Fruit fly (Drosophila melanogaster) whole organism, embryonic: ENCODE results near the gene fok.

Source experiments
- Ada2b ChIP-seq: fragments of 200-800 bp; sonication (Bioruptor generic); IDR thresholded peaks from 2 replicates; pipeline ENCODE4 v1.3.6; 2022; ENCODE audit warnings: missing biosample characterization, missing genetic modification characterization
- BtbVII ChIP-seq: fragments of 200-800 bp; sonication (Bioruptor generic); optimal IDR thresholded peaks from 3 replicates; lab custom pipeline; 2017; ENCODE audit warnings: missing biosample characterization, mild to moderate bottlenecking, missing genetic modification characterization
- CG10274 ChIP-seq: fragments of 200-800 bp; sonication (Bioruptor generic); optimal IDR thresholded peaks from 3 replicates; lab custom pipeline; 2017; ENCODE audit warnings: missing biosample characterization, mild to moderate bottlenecking, missing genetic modification characterization
- CG10321 ChIP-seq: fragments of 200-800 bp; sonication (Bioruptor generic); IDR thresholded peaks from 2 replicates; pipeline ENCODE4 v1.3.6; 2022; ENCODE audit warnings: missing biosample characterization, missing genetic modification characterization
- CG11398 ChIP-seq: fragments of 200-800 bp; sonication (Bioruptor generic); optimal IDR thresholded peaks from 2 replicates; lab custom pipeline; 2016; ENCODE audit warnings: missing biosample characterization, missing genetic modification characterization
- CG11695 ChIP-seq: fragments of 200-800 bp; sonication (Bioruptor generic); IDR thresholded peaks from 3 replicates; pipeline ENCODE4 v1.3.6; 2022; ENCODE audit warnings: missing biosample characterization, missing genetic modification characterization
- CG12659 ChIP-seq: fragments of 200-800 bp; sonication (Bioruptor generic); optimal IDR thresholded peaks from 3 replicates; lab custom pipeline; 2017; ENCODE audit warnings: mild to moderate bottlenecking, missing biosample characterization, missing genetic modification reagents, missing genetic modification characterization
- CG15011 ChIP-seq: fragments of 200-800 bp; sonication (Bioruptor generic); optimal IDR thresholded peaks from 3 replicates; lab custom pipeline; 2018; ENCODE audit warnings: missing biosample characterization, mild to moderate bottlenecking, missing genetic modification characterization
- CG15514 ChIP-seq: fragments of 200-800 bp; sonication (Bioruptor generic); optimal IDR thresholded peaks from 3 replicates; lab custom pipeline; 2017; ENCODE audit warnings: missing biosample characterization, missing genetic modification characterization, mild to moderate bottlenecking, moderate library complexity, missing genetic modification reagents
- CG17829 ChIP-seq: fragments of 200-800 bp; optimal IDR thresholded peaks from 2 replicates; lab custom pipeline; 2019; ENCODE audit warnings: missing biosample characterization, mild to moderate bottlenecking, missing genetic modification characterization, moderate library complexity
- CG18476 ChIP-seq: fragments of 200-800 bp; sonication (Bioruptor generic); optimal IDR thresholded peaks from 2 replicates; lab custom pipeline; 2016; ENCODE audit warnings: missing biosample characterization, mild to moderate bottlenecking, missing genetic modification characterization
- CG2120 ChIP-seq: fragments of 200-800 bp; sonication (Bioruptor generic); optimal IDR thresholded peaks from 3 replicates; lab custom pipeline; 2016; ENCODE audit warnings: missing biosample characterization, missing genetic modification characterization
- CG33213 ChIP-seq: fragments of 200-800 bp; sonication (Bioruptor generic); optimal IDR thresholded peaks from 3 replicates; lab custom pipeline; 2016; ENCODE audit warnings: missing biosample characterization, missing genetic modification characterization
- CG7372 ChIP-seq: fragments of 200-800 bp; sonication (Bioruptor generic); IDR thresholded peaks from 2 replicates; pipeline ENCODE4 v1.3.6; 2022; ENCODE audit warnings: missing biosample characterization, missing genetic modification characterization
- CG8281 ChIP-seq: fragments of 200-800 bp; sonication (Bioruptor generic); optimal IDR thresholded peaks from 2 replicates; lab custom pipeline; 2018; ENCODE audit warnings: missing biosample characterization, mild to moderate bottlenecking, missing genetic modification characterization, moderate library complexity
- CoRest ChIP-seq: fragments of 200-800 bp; sonication (Bioruptor generic); optimal IDR thresholded peaks from 3 replicates; lab custom pipeline; 2018; ENCODE audit warnings: missing biosample characterization, mild to moderate bottlenecking, missing genetic modification characterization, moderate library complexity
- Dbx ChIP-seq: fragments of 200-800 bp; sonication (Bioruptor generic); IDR thresholded peaks from 3 replicates; pipeline ENCODE4 v1.3.6; 2022; ENCODE audit warnings: missing biosample characterization, missing genetic modification characterization
- Eip74EF ChIP-seq, 2 experiments: fragments of 200-800 bp in 1 of 2; fragments of >200 bp in 1 of 2; sonication (Bioruptor generic) in 1 of 2; optimal IDR thresholded peaks; 2 replicates each; lab custom pipeline; 2017 to 2019; ENCODE audit warnings: missing biosample characterization in 2 of 2, missing genetic modification characterization in 2 of 2, mild to moderate bottlenecking in 1 of 2, moderate library complexity in 1 of 2
- Fer3 ChIP-seq: fragments of 200-800 bp; sonication (Bioruptor generic); optimal IDR thresholded peaks from 2 replicates; lab custom pipeline; 2018; ENCODE audit warnings: missing biosample characterization, mild to moderate bottlenecking, missing genetic modification characterization, moderate library complexity
- HHEX ChIP-seq: fragments of 200-800 bp; sonication (Bioruptor generic); optimal IDR thresholded peaks from 3 replicates; lab custom pipeline; 2017; ENCODE audit warnings: missing biosample characterization, mild to moderate bottlenecking, missing genetic modification characterization, missing genetic modification reagents
- HLH3B ChIP-seq: fragments of 200-800 bp; sonication (Bioruptor generic); IDR thresholded peaks from 2 replicates; pipeline ENCODE4 v1.3.6; 2022; ENCODE audit warnings: missing biosample characterization, missing genetic modification characterization
- MTF-1 ChIP-seq: fragments of 200-800 bp; sonication (Bioruptor generic); optimal IDR thresholded peaks from 2 replicates; lab custom pipeline; 2018; ENCODE audit warnings: missing biosample characterization, mild to moderate bottlenecking, missing genetic modification characterization, borderline replicate concordance
- Max ChIP-seq: fragments of 200-800 bp; sonication (Bioruptor generic); optimal IDR thresholded peaks from 2 replicates; lab custom pipeline; 2016; ENCODE audit warnings: missing biosample characterization, mild to moderate bottlenecking, missing genetic modification characterization
- Myb ChIP-seq: fragments of 200-800 bp; sonication (Bioruptor generic); optimal IDR thresholded peaks from 2 replicates; lab custom pipeline; 2016; ENCODE audit warnings: missing biosample characterization, missing genetic modification characterization
- Ptx1 ChIP-seq: fragments of 200-800 bp; sonication (Bioruptor generic); IDR thresholded peaks from 2 replicates; pipeline ENCODE4 v1.3.6; 2022; ENCODE audit warnings: missing biosample characterization, missing genetic modification characterization
- Taf1 ChIP-seq: fragments of 200-800 bp; sonication (Bioruptor generic); IDR thresholded peaks from 2 replicates; pipeline ENCODE4 v1.3.6; 2022; ENCODE audit warnings: missing biosample characterization, missing genetic modification characterization
- Usf ChIP-seq: fragments of 200-800 bp; sonication (Bioruptor generic); optimal IDR thresholded peaks from 2 replicates; lab custom pipeline; 2017; ENCODE audit warnings: missing genotype, missing biosample characterization, missing genetic modification characterization
- Xbp1 ChIP-seq: fragments of 200-800 bp; sonication (Bioruptor generic); optimal IDR thresholded peaks from 3 replicates; lab custom pipeline; 2016; ENCODE audit warnings: missing biosample characterization, mild to moderate bottlenecking, missing genetic modification characterization
- Xrp1 ChIP-seq: fragments of 200-800 bp; sonication (Bioruptor generic); IDR thresholded peaks from 2 replicates; pipeline ENCODE4 v1.3.6; 2022; ENCODE audit warnings: missing biosample characterization, missing genetic modification characterization
- btn ChIP-seq: fragments of 200-800 bp; sonication (Bioruptor generic); optimal IDR thresholded peaks from 2 replicates; lab custom pipeline; 2016; ENCODE audit warnings: missing biosample characterization, missing genetic modification characterization
- cg ChIP-seq: fragments of 200-800 bp; sonication (Bioruptor generic); optimal IDR thresholded peaks from 3 replicates; lab custom pipeline; 2019; ENCODE audit warnings: missing biosample characterization, mild to moderate bottlenecking, missing genetic modification characterization, moderate library complexity
- cwo ChIP-seq: fragments of 200-800 bp; sonication (Bioruptor generic); optimal IDR thresholded peaks from 3 replicates; lab custom pipeline; 2017; ENCODE audit warnings: missing biosample characterization, missing genetic modification characterization, mild to moderate bottlenecking, moderate library complexity, missing genetic modification reagents
- danr ChIP-seq: fragments of 200-800 bp; sonication (Bioruptor generic); IDR thresholded peaks from 2 replicates; pipeline ENCODE4 v1.3.6; 2022; ENCODE audit warnings: missing biosample characterization, missing genetic modification characterization
- emc ChIP-seq: fragments of 200-800 bp; sonication (Bioruptor generic); optimal IDR thresholded peaks from 2 replicates; lab custom pipeline; 2016; ENCODE audit warnings: missing biosample characterization, missing genetic modification characterization
- eyg ChIP-seq: fragments of 200-800 bp; sonication (Bioruptor generic); optimal IDR thresholded peaks from 3 replicates; lab custom pipeline; 2016; ENCODE audit warnings: missing biosample characterization, missing genetic modification characterization
- fd96Cb ChIP-seq: fragments of 200-800 bp; sonication (Bioruptor generic); optimal IDR thresholded peaks from 2 replicates; lab custom pipeline; 2018; ENCODE audit warnings: missing biosample characterization, mild to moderate bottlenecking, missing genetic modification characterization, moderate library complexity
- fu2 ChIP-seq: fragments of 200-800 bp; sonication (Bioruptor generic); optimal IDR thresholded peaks from 2 replicates; lab custom pipeline; 2016; ENCODE audit warnings: missing biosample characterization, missing genetic modification characterization
- grn ChIP-seq: fragments of 200-800 bp; sonication (Bioruptor generic); optimal IDR thresholded peaks from 3 replicates; lab custom pipeline; 2017; ENCODE audit warnings: missing biosample characterization, missing genetic modification characterization
- gsb ChIP-seq: fragments of 200-800 bp; sonication (Bioruptor generic); IDR thresholded peaks from 2 replicates; pipeline ENCODE4 v1.3.6; 2022; ENCODE audit warnings: missing biosample characterization, missing genetic modification characterization
- hbn ChIP-seq: fragments of 200-800 bp; sonication (Bioruptor generic); IDR thresholded peaks from 2 replicates; pipeline ENCODE4 v1.3.6; 2022; ENCODE audit warnings: missing biosample characterization, missing genetic modification characterization; ENCODE audit not compliant: partially characterized antibody
- kah ChIP-seq: fragments of 200-800 bp; sonication (Bioruptor generic); optimal IDR thresholded peaks from 2 replicates; lab custom pipeline; 2018; ENCODE audit warnings: missing biosample characterization, mild to moderate bottlenecking, missing genetic modification characterization
- klu ChIP-seq: fragments of 200-800 bp; sonication (Bioruptor generic); IDR thresholded peaks from 2 replicates; pipeline ENCODE4 v1.3.6; 2022; ENCODE audit warnings: missing biosample characterization, missing genetic modification characterization
- luna ChIP-seq: fragments of 200-800 bp; sonication (Bioruptor generic); optimal IDR thresholded peaks from 2 replicates; lab custom pipeline; 2016; ENCODE audit warnings: missing biosample characterization, missing genetic modification characterization
- mam ChIP-seq: fragments of 200-800 bp; sonication (Bioruptor generic); optimal IDR thresholded peaks from 3 replicates; lab custom pipeline; 2016; ENCODE audit warnings: missing biosample characterization, missing genetic modification characterization
- ranshi ChIP-seq: fragments of 200-800 bp; sonication (Bioruptor generic); IDR thresholded peaks from 2 replicates; pipeline ENCODE4 v1.3.6; 2022; ENCODE audit warnings: missing biosample characterization, missing genetic modification characterization
- rib ChIP-seq: fragments of 200-800 bp; sonication (Bioruptor generic); IDR thresholded peaks from 2 replicates; pipeline ENCODE4 v1.3.6; 2022; ENCODE audit warnings: missing biosample characterization, missing genetic modification characterization
- sens ChIP-seq: fragments of 200-800 bp; sonication (Bioruptor generic); peaks from one replicate; lab custom pipeline; 2016; ENCODE audit warnings: missing biosample characterization, missing genetic modification characterization
- sisA ChIP-seq: fragments of 200-800 bp; sonication (Bioruptor generic); IDR thresholded peaks from 2 replicates; pipeline ENCODE4 v1.3.6; 2022; ENCODE audit warnings: missing biosample characterization, missing genetic modification characterization
- sr ChIP-seq: fragments of 200-800 bp; sonication (Bioruptor generic); IDR thresholded peaks from 3 replicates; pipeline ENCODE4 v1.3.6; 2022; ENCODE audit warnings: missing biosample characterization, missing genetic modification characterization
- stc ChIP-seq: fragments of 200-800 bp; sonication (Bioruptor generic); IDR thresholded peaks from 2 replicates; pipeline ENCODE4 v1.3.6; 2022; ENCODE audit warnings: missing biosample characterization, missing genetic modification characterization
- tna ChIP-seq: fragments of 200-800 bp; sonication (Bioruptor generic); IDR thresholded peaks from 2 replicates; pipeline ENCODE4 v1.3.6; 2022; ENCODE audit warnings: missing biosample characterization, missing genetic modification characterization; ENCODE audit not compliant: partially characterized antibody

fok gene

dm6 chr2L:20078880-20079279 lies 6.0 kb downstream of the fok start (continued):
- TF ChIP-seq sr (GFP tag; lab: Robert Waterston, UW): no peak
- no peak for TF ChIP-seq CG18476 (GFP tag; lab: Kevin White, UChicago)
- TF ChIP-seq CG7372: no peak
- no peak for TF ChIP-seq Usf
- TF ChIP-seq CG10321 (GFP tag; lab: Robert Waterston, UW): no peak
- no peak for TF ChIP-seq cg (GFP tag; lab: Kevin White, UChicago)
- peak; percentile 26 for TF ChIP-seq CG12659 (GFP tag; lab: Kevin White, UChicago)
- peak; percentile 10 for TF ChIP-seq CG15011 (GFP tag; lab: Kevin White, UChicago)
- 0 out of 2 replicates have a peak, but pooled peaks have one; percentile 12 for TF ChIP-seq HLH3B (GFP tag; lab: Robert Waterston, UW)
- TF ChIP-seq grn (GFP tag; lab: Kevin White, UChicago): peak; percentile 41
- TF ChIP-seq stc (GFP tag; lab: Robert Waterston, UW): no peak
- TF ChIP-seq CG17829 (tag; lab: Kevin White, UChicago): no peak
- TF ChIP-seq luna: no peak
- TF ChIP-seq Taf1 (GFP tag; lab: Robert Waterston, UW): 0 out of 2 replicates have a peak, but pooled peaks have one; percentile 22
- TF ChIP-seq kah: no peak
- TF ChIP-seq Ada2b (GFP tag; lab: Robert Waterston, UW): no peak
- peak; percentile 21 for TF ChIP-seq CG15514 (GFP tag; lab: Kevin White, UChicago)
- TF ChIP-seq Dbx (GFP tag; lab: Robert Waterston, UW): no peak
- TF ChIP-seq sisA (GFP tag; lab: Robert Waterston, UW): peak; percentile 21; the same call in 1 of the 2 replicates
- TF ChIP-seq klu (GFP tag; lab: Robert Waterston, UW): 0 out of 2 replicates have a peak, but pooled peaks have one; percentile 28
- TF ChIP-seq fu2 (GFP tag; lab: Kevin White, UChicago): peak; percentile 46
- peak; percentile 2 for TF ChIP-seq Xbp1
- peak; percentile 5 for TF ChIP-seq Max (GFP tag; lab: Kevin White, UChicago)
- no peak for TF ChIP-seq mam (GFP tag; lab: Kevin White, UChicago)
- TF ChIP-seq BtbVII (GFP tag; lab: Kevin White, UChicago): peak; percentile 16
- TF ChIP-seq HHEX: no peak
- TF ChIP-seq CG33213 (GFP tag; lab: Kevin White, UChicago): no peak
- peak; percentile 22; the same call in 1 of the 2 replicates for TF ChIP-seq danr (GFP tag; lab: Robert Waterston, UW)
- 0 out of 2 replicates have a peak, but pooled peaks have one; percentile 25 for TF ChIP-seq Xrp1 (GFP tag; lab: Robert Waterston, UW)
- no peak for TF ChIP-seq hbn (GFP tag; lab: Robert Waterston, UW)
- peak; percentile 9 for TF ChIP-seq fd96Cb (tag; lab: Kevin White, UChicago)
- peak; percentile 22 for TF ChIP-seq emc (GFP tag; lab: Kevin White, UChicago)
- TF ChIP-seq Myb (GFP tag; lab: Kevin White, UChicago): peak; percentile 16
- TF ChIP-seq CG2120 (GFP tag; lab: Kevin White, UChicago): peak; percentile 69
- TF ChIP-seq rib: 0 out of 2 replicates have a peak, but pooled peaks have one; percentile 35
- no peak for TF ChIP-seq Fer3 (tag; lab: Kevin White, UChicago)
- 0 out of 2 replicates have a peak, but pooled peaks have one; percentile 38 for TF ChIP-seq ranshi
- TF ChIP-seq cwo (GFP tag; lab: Kevin White, UChicago): peak; percentile 54
- no peak for TF ChIP-seq btn
- TF ChIP-seq CG10274 (GFP tag; lab: Kevin White, UChicago): no peak
- TF ChIP-seq CoRest (tag; lab: Kevin White, UChicago): peak; percentile 34
- 0 out of 3 replicates have a peak, but pooled peaks have one; percentile 7 for TF ChIP-seq CG11695 (GFP tag; lab: Robert Waterston, UW)
- TF ChIP-seq MTF-1 (GFP tag; lab: Kevin White, UChicago): no peak
- no peak for TF ChIP-seq gsb
- TF ChIP-seq CG11398 (GFP tag; lab: Kevin White, UChicago): no peak
- TF ChIP-seq tna (GFP tag; lab: Robert Waterston, UW): no peak
- peak; percentile 33; the same call in 1 of the 2 replicates for TF ChIP-seq Ptx1
- peak; percentile 50 for TF ChIP-seq sens
- TF ChIP-seq eyg (GFP tag; lab: Kevin White, UChicago): peak; percentile 50
- TF ChIP-seq CG8281: no peak
- TF ChIP-seq Eip74EF (GFP tag; optimal IDR thresholded peaks at IDR 0.05; lab: Kevin White, UChicago): no peak
